Fruit fly (Drosophila melanogaster) whole organism, pupa: ENCODE measurements around the gene CG14515.
A peak's percentile ranks its signal among the peaks of the same experiment; 100 is the strongest.

Experiments
- CG10348 ChIP-seq: fragments of 200-800 bp; sonication (Bioruptor generic); IDR thresholded peaks from 2 replicates; pipeline ENCODE4 v1.3.6; 2022; ENCODE audit warnings: missing biosample characterization, missing genetic modification characterization
- CG12605 ChIP-seq: fragments of 200-800 bp; sonication (Bioruptor generic); IDR thresholded peaks from 2 replicates; pipeline ENCODE4 v1.3.6; 2022; ENCODE audit warnings: missing biosample characterization, missing genetic modification characterization
- CG13204 ChIP-seq: fragments of 200-800 bp; sonication (Bioruptor generic); optimal IDR thresholded peaks from 2 replicates; lab custom pipeline; 2018; ENCODE audit warnings: missing biosample characterization, mild to moderate bottlenecking, missing genetic modification characterization, moderate library complexity
- CG14655 ChIP-seq: fragments of 200-800 bp; sonication (Bioruptor generic); optimal IDR thresholded peaks from 3 replicates; lab custom pipeline; 2017; ENCODE audit warnings: mild to moderate bottlenecking, missing biosample characterization, missing genetic modification reagents, missing genetic modification characterization
- CG15710 ChIP-seq: fragments of 200-800 bp; sonication (Bioruptor generic); optimal IDR thresholded peaks from 2 replicates; lab custom pipeline; 2018; ENCODE audit warnings: missing biosample characterization, mild to moderate bottlenecking, missing genetic modification characterization, moderate library complexity
- CG17806 ChIP-seq: fragments of 200-800 bp; sonication (Bioruptor generic); optimal IDR thresholded peaks from 2 replicates; lab custom pipeline; 2018; ENCODE audit warnings: missing biosample characterization, mild to moderate bottlenecking, missing genetic modification characterization, moderate library complexity
- CG32121 ChIP-seq: fragments of 200-800 bp; sonication (Bioruptor generic); IDR thresholded peaks from 2 replicates; pipeline ENCODE4 v1.3.6; 2022; ENCODE audit warnings: missing biosample characterization, missing genetic modification characterization
- CG34367 ChIP-seq: fragments of 200-800 bp; sonication (Bioruptor generic); optimal IDR thresholded peaks from 2 replicates; lab custom pipeline; 2018; ENCODE audit warnings: missing biosample characterization, mild to moderate bottlenecking, missing genetic modification characterization
- CG4496 ChIP-seq: fragments of 200-800 bp; sonication (Bioruptor generic); IDR thresholded peaks from 3 replicates; pipeline ENCODE4 v1.3.6; 2022; ENCODE audit warnings: missing biosample characterization, missing genetic modification characterization
- CG8159 ChIP-seq: fragments of 200-800 bp; sonication (Bioruptor generic); optimal IDR thresholded peaks from 3 replicates; lab custom pipeline; 2018; ENCODE audit warnings: missing biosample characterization, mild to moderate bottlenecking, missing genetic modification characterization, moderate library complexity
- CG8301 ChIP-seq: fragments of 200-800 bp; sonication (Bioruptor generic); optimal IDR thresholded peaks from 2 replicates; lab custom pipeline; 2018; ENCODE audit warnings: missing biosample characterization, mild to moderate bottlenecking, missing genetic modification characterization
- CG9948 ChIP-seq: fragments of 200-800 bp; sonication (Bioruptor generic); optimal IDR thresholded peaks from 2 replicates; lab custom pipeline; 2018; ENCODE audit warnings: missing biosample characterization, mild to moderate bottlenecking, missing genetic modification characterization, moderate library complexity
- D1 ChIP-seq: fragments of 200-800 bp; sonication (Bioruptor generic); optimal IDR thresholded peaks from 2 replicates; lab custom pipeline; 2018; ENCODE audit warnings: missing biosample characterization, mild to moderate bottlenecking, missing genetic modification characterization, moderate library complexity
- EcR ChIP-seq: fragments of 200-800 bp; sonication (Bioruptor generic); optimal IDR thresholded peaks from 3 replicates; lab custom pipeline; 2019; ENCODE audit warnings: missing biosample characterization, missing genetic modification characterization, mild to moderate bottlenecking, moderate library complexity, missing genetic modification reagents
- Ets98B ChIP-seq: fragments of 200-800 bp; sonication (Bioruptor generic); IDR thresholded peaks from 2 replicates; pipeline ENCODE4 v1.3.6; 2022; ENCODE audit warnings: missing biosample characterization, missing genetic modification characterization
- Pif1A ChIP-seq: fragments of 200-800 bp; sonication (Bioruptor generic); optimal IDR thresholded peaks from 3 replicates; lab custom pipeline; 2016; ENCODE audit warnings: missing biosample characterization, missing genetic modification characterization
- Pif1B ChIP-seq: fragments of 200-800 bp; sonication (Bioruptor generic); optimal IDR thresholded peaks from 3 replicates; lab custom pipeline; 2016; ENCODE audit warnings: missing biosample characterization, missing genetic modification characterization
- Snoo ChIP-seq: fragments of 200-800 bp; sonication (Bioruptor generic); optimal IDR thresholded peaks from 3 replicates; lab custom pipeline; 2017; ENCODE audit warnings: missing biosample characterization, mild to moderate bottlenecking, missing genetic modification characterization, inconsistent platforms
- fd96Ca ChIP-seq: fragments of 200-800 bp; sonication (Bioruptor generic); IDR thresholded peaks from 3 replicates; pipeline ENCODE4 v1.3.6; 2022; ENCODE audit warnings: missing biosample characterization, missing genetic modification characterization
- gl ChIP-seq: fragments of 200-800 bp; sonication (Bioruptor generic); optimal IDR thresholded peaks from 2 replicates; lab custom pipeline; 2018; ENCODE audit warnings: missing biosample characterization, mild to moderate bottlenecking, missing genetic modification characterization
- rn ChIP-seq: fragments of 200-800 bp; sonication (Bioruptor generic); IDR thresholded peaks from 2 replicates; pipeline ENCODE4 v1.3.6; 2022; ENCODE audit warnings: missing biosample characterization, missing genetic modification characterization

Gene CG14515

dm6 chr3R:29158721-29159120 lies 38.6 kb upstream of the CG14515 start:
- TF ChIP-seq fd96Ca (GFP tag; lab: Robert Waterston, UW) (no peak), CG8301 (tag; lab: Kevin White, UChicago) (no peak), Pif1A (no peak), CG15710 (no peak), Snoo (tag; lab: Kevin White, UChicago) (no peak), CG4496 (no peak), CG9948 (tag; lab: Kevin White, UChicago) (no peak), EcR (no peak)

dm6 chr3R:29159620-29160019 lies 37.7 kb upstream of the CG14515 start:
- TF ChIP-seq Pif1B (GFP tag; lab: Kevin White, UChicago) (no peak), EcR (no peak), CG8301 (tag; lab: Kevin White, UChicago) (no peak), fd96Ca (GFP tag; lab: Robert Waterston, UW) (no peak), CG14655 (GFP tag; lab: Kevin White, UChicago) (no peak), CG13204 (GFP tag; lab: Kevin White, UChicago) (no peak), rn (GFP tag; lab: Robert Waterston, UW) (no peak), CG4496 (no peak), CG15710 (no peak), CG9948 (tag; lab: Kevin White, UChicago) (no peak), CG32121 (no peak), Ets98B (no peak), CG10348 (GFP tag; lab: Robert Waterston, UW) (no peak), CG34367 (tag; lab: Kevin White, UChicago) (no peak), D1 (no peak), CG12605 (no peak), Pif1A (no peak), Snoo (tag; lab: Kevin White, UChicago) (no peak), CG17806 (tag; lab: Kevin White, UChicago) (no peak)

- no peak for TF ChIP-seq CG13204 (GFP tag; lab: Kevin White, UChicago)
- no peak for TF ChIP-seq CG17806 (tag; lab: Kevin White, UChicago)
Observed at dm6 chr3R:29164930-29165693, 32.2 kb upstream of the CG14515 start, which contains the start of gene CG11898. Gene CG11898 (plus strand): TSS chr3R:29165643.

DNA sequence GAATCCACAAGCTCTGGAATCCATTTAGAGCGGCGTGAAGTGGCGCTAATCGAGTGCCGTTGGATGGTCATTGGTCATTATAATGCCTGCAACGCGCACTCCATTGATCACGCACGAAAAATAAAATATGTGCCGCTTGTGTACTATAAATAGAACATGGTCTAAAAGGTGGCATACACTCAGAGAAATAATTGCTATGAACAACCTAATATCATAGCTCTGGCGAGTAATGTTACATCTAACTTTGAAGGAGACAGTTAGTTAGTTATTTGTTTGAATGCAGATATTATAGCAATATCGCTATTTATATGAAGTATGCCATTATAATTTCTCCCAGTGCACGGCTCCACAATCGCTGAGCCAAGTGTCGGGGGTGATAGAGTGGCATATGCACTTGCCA lies 6.4 kb upstream of the CG14515 start:
- TF ChIP-seq CG32121 (no peak), gl (tag; lab: Kevin White, UChicago) (no peak), EcR (no peak), CG4496 (0 out of 3 replicates have a peak, but pooled peaks have one; percentile 14), Pif1A (no peak), CG12605 (no peak), CG14655 (GFP tag; lab: Kevin White, UChicago) (no peak)
- TF ChIP-seq, all 21 proteins: peak for 1

- TF ChIP-seq CG32121 (no peak), CG8301 (tag; lab: Kevin White, UChicago) (no peak), CG14655 (GFP tag; lab: Kevin White, UChicago) (no peak), CG8159 (tag; lab: Kevin White, UChicago) (no peak), D1 (no peak), CG17806 (tag; lab: Kevin White, UChicago) (no peak), gl (tag; lab: Kevin White, UChicago) (no peak), CG10348 (GFP tag; lab: Robert Waterston, UW) (no peak), CG9948 (tag; lab: Kevin White, UChicago) (no peak), CG13204 (GFP tag; lab: Kevin White, UChicago) (no peak), fd96Ca (GFP tag; lab: Robert Waterston, UW) (no peak), EcR (no peak), Snoo (tag; lab: Kevin White, UChicago) (no peak), CG34367 (tag; lab: Kevin White, UChicago) (no peak), rn (GFP tag; lab: Robert Waterston, UW) (no peak), CG4496 (no peak), Pif1B (GFP tag; lab: Kevin White, UChicago) (no peak)
- TF ChIP-seq, all 21 proteins: peak for 0
Observed at dm6 chr3R:29194957-29195356, 2.4 kb upstream of the CG14515 start, which contains the start of gene jus. Gene jus (minus strand): TSS chr3R:29194994.

dm6 chr3R:29198299-29198698 lies 943 bp downstream of the CG14515 start:
- TF ChIP-seq CG34367 (tag; lab: Kevin White, UChicago) (no peak), rn (GFP tag; lab: Robert Waterston, UW) (no peak), CG8159 (tag; lab: Kevin White, UChicago) (no peak), CG9948 (tag; lab: Kevin White, UChicago) (no peak), CG32121 (no peak), CG4496 (no peak), D1 (no peak), fd96Ca (GFP tag; lab: Robert Waterston, UW) (no peak), Snoo (tag; lab: Kevin White, UChicago) (no peak), gl (tag; lab: Kevin White, UChicago) (no peak), CG14655 (GFP tag; lab: Kevin White, UChicago) (no peak), Pif1B (GFP tag; lab: Kevin White, UChicago) (no peak), Ets98B (no peak), CG12605 (no peak), EcR (no peak), CG8301 (tag; lab: Kevin White, UChicago) (no peak), CG17806 (tag; lab: Kevin White, UChicago) (no peak), CG15710 (no peak), CG10348 (GFP tag; lab: Robert Waterston, UW) (no peak)
